Fruit fly (Drosophila melanogaster) whole organism, adult: ENCODE data around the gene CG42526.

Experiments
- CG11617 ChIP-seq: fragments of 200-800 bp; sonication (Bioruptor generic); optimal IDR thresholded peaks from 2 replicates; lab custom pipeline; 2017; ENCODE audit warnings: mild to moderate bottlenecking, missing biosample characterization, missing genetic modification reagents, missing genetic modification characterization
- CG12768 ChIP-seq: fragments of 200-800 bp; sonication (Bioruptor generic); optimal IDR thresholded peaks from 2 replicates; lab custom pipeline; 2017; ENCODE audit warnings: missing biosample characterization, missing genetic modification characterization, mild to moderate bottlenecking, moderate library complexity, missing genetic modification reagents
- Clk ChIP-seq: fragments of 200-800 bp; sonication (Bioruptor generic); optimal IDR thresholded peaks from 2 replicates; lab custom pipeline; 2017; ENCODE audit warnings: missing biosample characterization, missing genetic modification characterization
- Crg-1 ChIP-seq: fragments of 200-800 bp; sonication (Bioruptor generic); optimal IDR thresholded peaks from 2 replicates; lab custom pipeline; 2016; ENCODE audit warnings: missing biosample characterization, missing genetic modification characterization
- Hr96 ChIP-seq: fragments of 200-800 bp; sonication (Bioruptor generic); optimal IDR thresholded peaks from 2 replicates; lab custom pipeline; 2016; ENCODE audit warnings: missing biosample characterization, missing genetic modification characterization
- Mnt ChIP-seq: fragments of 200-800 bp; sonication (Bioruptor generic); optimal IDR thresholded peaks from 2 replicates; lab custom pipeline; 2016; ENCODE audit warnings: missing biosample characterization, mild to moderate bottlenecking, missing genetic modification characterization
- bab1 ChIP-seq: fragments of 200-800 bp; sonication (Bioruptor generic); optimal IDR thresholded peaks from 3 replicates; lab custom pipeline; 2019; ENCODE audit warnings: missing biosample characterization, mild to moderate bottlenecking, missing genetic modification characterization, moderate library complexity
- cic ChIP-seq: fragments of 200-800 bp; sonication (Bioruptor generic); optimal IDR thresholded peaks from 2 replicates; lab custom pipeline; 2017; ENCODE audit warnings: missing biosample characterization, mild to moderate bottlenecking, missing genetic modification characterization, moderate library complexity
- cnc ChIP-seq, 2 experiments: fragments of >200 bp; optimal IDR thresholded peaks; 2 replicates each; lab custom pipeline; 2017
- kay ChIP-seq: fragments of 200-800 bp; sonication (Bioruptor generic); peaks from one replicate; lab custom pipeline; 2016; ENCODE audit warnings: missing biosample characterization, missing genetic modification characterization, borderline replicate concordance
- ovo ChIP-seq: fragments of 200-800 bp; sonication (Bioruptor generic); optimal IDR thresholded peaks from 2 replicates; lab custom pipeline; 2016; ENCODE audit warnings: missing biosample characterization, missing genetic modification characterization
- pad ChIP-seq: fragments of 200-800 bp; sonication (Bioruptor generic); optimal IDR thresholded peaks from 3 replicates; lab custom pipeline; 2017; ENCODE audit warnings: missing biosample characterization, missing genetic modification characterization, mild to moderate bottlenecking, moderate library complexity, missing genetic modification reagents
- tj ChIP-seq: fragments of 200-800 bp; sonication (Bioruptor generic); optimal IDR thresholded peaks from 3 replicates; lab custom pipeline; 2017; ENCODE audit warnings: missing biosample characterization, mild to moderate bottlenecking, missing genetic modification characterization, moderate library complexity
- toe ChIP-seq: fragments of 200-800 bp; sonication (Bioruptor generic); optimal IDR thresholded peaks from 2 replicates; lab custom pipeline; 2016; ENCODE audit warnings: missing biosample characterization, missing genetic modification characterization

DNA sequence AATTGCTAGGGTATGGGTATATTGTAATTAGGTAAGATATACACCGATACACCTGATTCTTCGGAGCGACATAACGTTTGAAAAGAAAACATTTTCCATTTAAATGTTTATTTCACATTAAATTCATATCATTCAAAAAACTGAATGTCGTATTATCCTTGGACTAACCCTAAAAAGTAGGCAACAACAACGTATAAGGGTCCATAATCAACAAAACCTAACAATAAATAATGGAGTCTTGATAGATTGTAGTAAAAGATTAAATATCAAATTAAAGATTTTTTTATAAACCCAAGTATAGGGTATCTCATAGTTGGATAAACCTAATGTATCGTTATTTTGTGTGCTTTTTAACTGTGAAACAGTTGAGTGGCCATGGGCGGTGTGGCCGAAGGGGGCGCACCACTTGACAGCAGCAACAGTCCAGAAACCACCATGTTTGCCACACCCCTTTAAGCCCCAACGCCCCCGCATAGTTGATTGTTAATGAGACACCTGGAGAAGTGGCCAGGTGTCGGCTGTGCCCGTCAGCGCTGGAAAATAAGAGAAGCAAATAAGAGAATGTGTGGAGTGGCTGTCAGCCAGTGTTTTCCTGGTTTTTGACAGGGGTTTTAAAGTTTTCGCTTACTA is 33.2 kb upstream of the CG42526 start:
- TF ChIP-seq CG12768 (GFP tag; lab: Kevin White, UChicago), result no peak
- no peak for TF ChIP-seq Mnt (GFP tag; lab: Kevin White, UChicago)
- TF ChIP-seq pad (GFP tag; lab: Kevin White, UChicago), result no peak
- TF ChIP-seq ovo, result no peak
- TF ChIP-seq Hr96, result no peak
- no peak for TF ChIP-seq cnc (optimal IDR thresholded peaks at IDR 0.05; lab: Kevin White, UChicago)
- TF ChIP-seq Crg-1 (GFP tag; lab: Kevin White, UChicago), result no peak
- TF ChIP-seq kay (GFP tag; lab: Kevin White, UChicago), result no peak
- no peak for TF ChIP-seq cic (GFP tag; lab: Kevin White, UChicago)
- no peak for TF ChIP-seq tj
- no peak for TF ChIP-seq toe (GFP tag; lab: Kevin White, UChicago)
- peak; percentile 3 for TF ChIP-seq bab1 (GFP tag; lab: Kevin White, UChicago)
- TF ChIP-seq Clk (GFP tag; lab: Kevin White, UChicago), result no peak
- TF ChIP-seq CG11617 (GFP tag; lab: Kevin White, UChicago), result no peak
